Worm (Caenorhabditis elegans): ENCODE measurements around the gene M04C3.2.

DNA sequence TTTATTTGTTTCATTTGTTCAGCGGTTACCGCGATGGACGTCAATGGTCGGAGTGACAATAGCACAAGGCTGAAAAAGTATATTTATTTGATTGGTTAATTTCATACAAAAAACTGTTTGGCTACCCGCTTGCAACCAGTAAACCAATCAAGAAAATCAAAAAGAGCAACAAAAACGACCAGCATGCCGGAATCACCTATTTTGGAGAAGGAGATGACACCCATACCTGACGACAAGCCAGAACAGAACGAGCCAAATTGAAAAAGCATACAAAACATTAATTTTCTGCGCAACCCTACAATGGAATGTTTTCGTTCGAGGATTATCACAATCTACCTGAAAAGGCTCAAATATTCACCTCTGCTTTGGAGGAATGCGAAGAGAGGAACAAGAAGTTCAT, 41.8 kb upstream of the M04C3.2 start, which contains the start of gene Y43F8B.7:
- TF ChIP-seq hmbx-1 (tag; optimal IDR thresholded peaks at IDR 0.05) (no peak), B0310.2 (tag; optimal IDR thresholded peaks at IDR 0.05) (no peak), ceh-13 (GFP tag; optimal IDR thresholded peaks at IDR 0.05) (no peak), ama-1 (optimal IDR thresholded peaks at IDR 0.05) (no peak), ets-7 (tag; optimal IDR thresholded peaks at IDR 0.05) (no peak), aly-1 (tag; optimal IDR thresholded peaks at IDR 0.05) (no peak), hmg-4 (GFP tag; optimal IDR thresholded peaks at IDR 0.05) (no peak), F13C5.2 (tag; optimal IDR thresholded peaks at IDR 0.05) (no peak), flt-1 (GFP tag; IDR thresholded peaks at IDR 0.05) (no peak), hnd-1 (tag; optimal IDR thresholded peaks at IDR 0.05) (no peak), pes-1 (GFP tag; IDR thresholded peaks at IDR 0.05) (no peak)

Measured in whole organism, early embryonic.